Worm (Caenorhabditis elegans) whole organism, late embryonic: ENCODE data around the gene ZK1128.7.

Experiments used
- C08G9.2 ChIP-seq: sonication (generic microtip); optimal IDR thresholded peaks from 2 replicates; lab custom pipeline; 2016; ENCODE audit warnings: mild to moderate bottlenecking, missing genetic modification characterization, moderate library complexity, missing compliant biosample characterization
- K02D7.2 ChIP-seq: sonication (generic microtip); optimal IDR thresholded peaks from 2 replicates; lab custom pipeline; 2017; ENCODE audit warnings: mild to moderate bottlenecking, missing genetic modification characterization, missing compliant biosample characterization
- K09A11.1 ChIP-seq: sonication (generic microtip); optimal IDR thresholded peaks from 2 replicates; lab custom pipeline; 2017; ENCODE audit warnings: antibody characterized with exemption, mild to moderate bottlenecking, missing genetic modification characterization, missing compliant biosample characterization; ENCODE audit not compliant: insufficient read depth
- Y22D7AL.16 ChIP-seq: sonication (generic microtip); optimal IDR thresholded peaks from 2 replicates; lab custom pipeline; 2016; ENCODE audit warnings: missing genetic modification characterization, missing compliant biosample characterization
- ama-1 ChIP-seq: fragments of 150-350 bp; optimal IDR thresholded peaks from 2 replicates; lab custom pipeline; 2014
- ceh-14 ChIP-seq: sonication (generic microtip); optimal IDR thresholded peaks from 2 replicates; lab custom pipeline; 2016; ENCODE audit warnings: missing genotype, missing genetic modification characterization, missing compliant biosample characterization
- ceh-18 ChIP-seq: sonication (generic microtip); optimal IDR thresholded peaks from 2 replicates; lab custom pipeline; 2016; ENCODE audit warnings: missing genetic modification characterization, missing compliant biosample characterization
- ceh-2 ChIP-seq: sonication (generic microtip); optimal IDR thresholded peaks from 2 replicates; lab custom pipeline; 2016; ENCODE audit warnings: missing genotype, missing genetic modification characterization, missing compliant biosample characterization
- ceh-24 ChIP-seq: sonication (generic microtip); optimal IDR thresholded peaks from 2 replicates; lab custom pipeline; 2016; ENCODE audit warnings: mild to moderate bottlenecking, missing genetic modification characterization, missing compliant biosample characterization
- ceh-30 ChIP-seq: fragments of 150-350 bp; optimal IDR thresholded peaks from 2 replicates; lab custom pipeline; 2014; ENCODE audit warnings: missing biosample characterization, missing genetic modification characterization
- ceh-45 ChIP-seq: fragments of 200-800 bp; sonication (Bioruptor generic); IDR thresholded peaks from 2 replicates; pipeline ENCODE4 v1.3.6; 2022; ENCODE audit warnings: missing genetic modification reagents, missing genetic modification characterization, missing compliant biosample characterization
- ceh-48 ChIP-seq: sonication (generic microtip); optimal IDR thresholded peaks from 2 replicates; lab custom pipeline; 2016; ENCODE audit warnings: missing genetic modification characterization, inconsistent platforms, missing compliant biosample characterization
- elt-2 ChIP-seq: sonication (generic microtip); optimal IDR thresholded peaks from 2 replicates; lab custom pipeline; 2016; ENCODE audit warnings: missing genetic modification reagents, missing genetic modification characterization, missing compliant biosample characterization
- eyg-1 ChIP-seq: sonication (generic microtip); optimal IDR thresholded peaks from 2 replicates; lab custom pipeline; 2016; ENCODE audit warnings: missing genotype, missing genetic modification characterization, missing compliant biosample characterization
- fkh-10 ChIP-seq: fragments of 150-350 bp; optimal IDR thresholded peaks from 2 replicates; lab custom pipeline; 2014; ENCODE audit warnings: missing biosample characterization, missing genetic modification reagents, missing genetic modification characterization
- fkh-6 ChIP-seq: sonication (generic microtip); optimal IDR thresholded peaks from 2 replicates; lab custom pipeline; 2016; ENCODE audit warnings: missing genetic modification characterization, missing compliant biosample characterization
- gmeb-2 ChIP-seq: sonication (generic microtip); optimal IDR thresholded peaks from 2 replicates; lab custom pipeline; 2016; ENCODE audit warnings: missing genetic modification characterization, inconsistent platforms, missing compliant biosample characterization
- hlh-13 ChIP-seq: fragments of 200-800 bp; sonication (Bioruptor generic); optimal IDR thresholded peaks from 2 replicates; lab custom pipeline; 2018; ENCODE audit warnings: mild to moderate bottlenecking, missing genetic modification characterization, missing compliant biosample characterization
- madf-2 ChIP-seq: sonication (generic microtip); optimal IDR thresholded peaks from 2 replicates; lab custom pipeline; 2017; ENCODE audit warnings: missing genetic modification characterization, missing compliant biosample characterization
- nfya-1 ChIP-seq: sonication (generic microtip); optimal IDR thresholded peaks from 2 replicates; lab custom pipeline; 2017; ENCODE audit warnings: missing genetic modification characterization, mild to moderate bottlenecking, missing compliant biosample characterization, antibody characterized with exemption, moderate library complexity
- npax-4 ChIP-seq: sonication (generic microtip); optimal IDR thresholded peaks from 2 replicates; lab custom pipeline; 2016; ENCODE audit warnings: missing genetic modification characterization, missing compliant biosample characterization
- pat-9 ChIP-seq: fragments of 200-800 bp; sonication (Bioruptor generic); optimal IDR thresholded peaks from 2 replicates; lab custom pipeline; 2018; ENCODE audit warnings: mild to moderate bottlenecking, missing genetic modification characterization, moderate library complexity, missing compliant biosample characterization
- pax-1 ChIP-seq: fragments of 150-350 bp; optimal IDR thresholded peaks from 2 replicates; lab custom pipeline; 2014; ENCODE audit warnings: missing biosample characterization, missing genetic modification characterization
- pha-4 ChIP-seq: fragments of 150-350 bp; optimal IDR thresholded peaks from 2 replicates; lab custom pipeline; 2018; ENCODE audit warnings: missing biosample characterization, missing genetic modification reagents, missing genetic modification characterization
- pros-1 ChIP-seq: fragments of 150-350 bp; optimal IDR thresholded peaks from 2 replicates; lab custom pipeline; 2014; ENCODE audit warnings: missing biosample characterization, missing genetic modification reagents, missing genetic modification characterization
- ref-2 ChIP-seq: sonication (generic microtip); optimal IDR thresholded peaks from 2 replicates; lab custom pipeline; 2016; ENCODE audit warnings: missing genetic modification characterization, missing compliant biosample characterization
- rnt-1 ChIP-seq: sonication (generic microtip); optimal IDR thresholded peaks from 2 replicates; lab custom pipeline; 2016; ENCODE audit warnings: missing genetic modification characterization, missing compliant biosample characterization
- sdc-2 ChIP-seq: sonication (generic microtip); optimal IDR thresholded peaks from 2 replicates; lab custom pipeline; 2016; ENCODE audit warnings: missing genotype, missing genetic modification characterization, missing compliant biosample characterization
- sox-2 ChIP-seq: fragments of 200-800 bp; sonication (Bioruptor generic); IDR thresholded peaks from 2 replicates; pipeline ENCODE4 v1.3.6; 2022; ENCODE audit warnings: missing genetic modification reagents, missing genetic modification characterization, missing compliant biosample characterization
- sox-4 ChIP-seq: sonication (generic microtip); optimal IDR thresholded peaks from 2 replicates; lab custom pipeline; 2017; ENCODE audit warnings: mild to moderate bottlenecking, missing genetic modification characterization, inconsistent platforms, missing compliant biosample characterization
- syd-9 ChIP-seq: sonication (generic microtip); optimal IDR thresholded peaks from 2 replicates; lab custom pipeline; 2016; ENCODE audit warnings: mild to moderate bottlenecking, missing genetic modification characterization, moderate library complexity, missing compliant biosample characterization
- unc-3 ChIP-seq, 2 experiments: fragments of 200-800 bp in 1 of 2; sonication (Bioruptor generic) in 1 of 2; sonication (generic microtip) in 1 of 2; conservative IDR thresholded peaks in 1 of 2; optimal IDR thresholded peaks in 1 of 2; 2 replicates each; pipeline versions ENCODE4 v1.3.6 to Lab custom; 2016 to 2022; ENCODE audit warnings: missing compliant biosample characterization in 2 of 2, missing genetic modification characterization in 2 of 2, missing genetic modification reagents in 1 of 2
- unc-86 ChIP-seq: sonication (generic microtip); optimal IDR thresholded peaks from 2 replicates; lab custom pipeline; 2016; ENCODE audit warnings: missing genetic modification characterization, missing compliant biosample characterization
- zip-5 ChIP-seq: sonication (generic microtip); optimal IDR thresholded peaks from 2 replicates; lab custom pipeline; 2016; ENCODE audit warnings: missing genetic modification characterization, missing compliant biosample characterization
- ztf-16 ChIP-seq: sonication (generic microtip); optimal IDR thresholded peaks from 2 replicates; lab custom pipeline; 2017; ENCODE audit warnings: missing genetic modification characterization, missing compliant biosample characterization

Gene ZK1128.7

ce11 chrIII:10170265-10170664 lies 33.5 kb downstream of the ZK1128.7 start:
- TF ChIP-seq sox-2 (no peak), C08G9.2 (no peak), eyg-1 (tag; lab: Kevin White, UChicago) (no peak), npax-4 (no peak), pros-1 (tag; lab: Kevin White, UChicago) (no peak), zip-5 (no peak), pax-1 (tag; lab: Kevin White, UChicago) (no peak), syd-9 (no peak)

DNA sequence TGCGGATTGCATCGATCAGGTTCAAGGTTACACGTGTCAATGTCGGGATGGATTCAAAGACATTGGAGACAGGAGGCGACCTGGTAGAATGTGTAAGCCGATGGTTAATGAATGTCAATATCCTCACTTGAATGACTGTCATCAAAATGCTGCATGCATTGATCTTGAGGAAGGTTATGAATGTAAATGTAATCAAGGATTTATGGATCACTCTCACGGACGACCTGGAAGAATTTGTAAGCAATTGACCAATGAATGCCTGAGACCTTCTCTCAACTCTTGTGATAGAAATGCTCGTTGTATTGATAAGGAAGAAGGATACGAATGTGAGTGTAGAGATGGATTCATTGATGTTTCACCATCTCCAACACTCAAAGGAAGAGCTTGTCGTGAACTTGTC lies 41.2 kb downstream of the ZK1128.7 start:
- TF ChIP-seq ceh-18 (tag; lab: Kevin White, UChicago) (no peak), sox-4 (tag; lab: Kevin White, UChicago) (no peak), rnt-1 (tag; lab: Kevin White, UChicago) (no peak), C08G9.2 (no peak), ref-2 (tag; lab: Kevin White, UChicago) (no peak), ceh-45 (no peak), unc-86 (tag; lab: Kevin White, UChicago) (no peak), ceh-14 (tag; lab: Kevin White, UChicago) (no peak), pros-1 (tag; lab: Kevin White, UChicago) (no peak), pat-9 (tag; lab: Kevin White, UChicago) (no peak), fkh-10 (no peak), ceh-24 (tag; lab: Kevin White, UChicago) (no peak), gmeb-2 (tag; lab: Kevin White, UChicago) (no peak), npax-4 (no peak), K02D7.2 (tag; lab: Kevin White, UChicago) (no peak), ceh-2 (no peak), hlh-13 (GFP tag; lab: Kevin White, UChicago) (no peak), ztf-16 (tag; lab: Kevin White, UChicago) (no peak), fkh-6 (tag; lab: Kevin White, UChicago) (no peak), sdc-2 (tag; lab: Kevin White, UChicago) (no peak)

ce11 chrIII:10178552-10178951 lies 41.7 kb downstream of the ZK1128.7 start:
- no peak for TF ChIP-seq Y22D7AL.16 (tag; lab: Kevin White, UChicago)
- no peak for TF ChIP-seq ceh-48 (tag; lab: Kevin White, UChicago)
- TF ChIP-seq K09A11.1 (tag; lab: Kevin White, UChicago), result no peak
- TF ChIP-seq madf-2 (tag; lab: Kevin White, UChicago), result no peak
- TF ChIP-seq syd-9, result no peak
- no peak for TF ChIP-seq pha-4 (tag; lab: Kevin White, UChicago)
- TF ChIP-seq elt-2, result no peak
- TF ChIP-seq, all 69 proteins: peak for 0

- no peak for TF ChIP-seq ceh-30 (tag; lab: Kevin White, UChicago)
- no peak for TF ChIP-seq ama-1 (lab: Kevin White, UChicago)
- TF ChIP-seq nfya-1 (tag; lab: Kevin White, UChicago), result no peak
- TF ChIP-seq pha-4 (tag; lab: Kevin White, UChicago), result no peak
- TF ChIP-seq unc-3 (GFP tag; conservative IDR thresholded peaks at IDR 0.05; lab: Robert Waterston, UW), result no peak
- TF ChIP-seq unc-3 (tag; optimal IDR thresholded peaks at IDR 0.05; lab: Kevin White, UChicago), result no peak
Observed at ce11 chrIII:10179444-10179843, 42.6 kb downstream of the ZK1128.7 start.

DNA sequence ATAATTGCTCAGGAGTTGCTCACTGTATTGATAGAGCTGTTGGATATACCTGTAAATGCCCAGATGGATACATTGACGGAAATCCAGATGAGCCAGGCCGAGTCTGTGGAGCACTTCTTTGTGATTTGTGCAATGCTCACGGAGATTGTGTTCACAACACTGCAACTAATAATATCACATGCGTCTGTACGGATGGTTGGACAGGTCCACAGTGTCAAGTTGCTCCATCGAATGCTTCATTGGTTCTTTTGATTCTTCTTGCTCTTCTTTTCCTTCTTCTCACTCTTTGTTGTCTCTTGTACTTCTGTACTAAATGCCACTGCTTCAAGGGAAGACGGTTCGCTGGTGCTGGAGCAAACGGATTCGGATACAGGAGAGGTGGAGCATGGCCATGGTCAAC lies 45.1 kb downstream of the ZK1128.7 start:
- TF ChIP-seq pha-4 (tag; lab: Kevin White, UChicago), result no peak
